Fruit fly (Drosophila melanogaster) whole organism, pupa: Measurements from ENCODE around the gene mtTFB2.
A peak's percentile ranks its signal among the peaks of the same experiment; 100 is the strongest.

Experiments
- CG15710 ChIP-seq: fragments of 200-800 bp; sonication (Bioruptor generic); optimal IDR thresholded peaks from 2 replicates; lab custom pipeline; 2018; ENCODE audit warnings: missing biosample characterization, mild to moderate bottlenecking, missing genetic modification characterization, moderate library complexity
- CG4496 ChIP-seq: fragments of 200-800 bp; sonication (Bioruptor generic); IDR thresholded peaks from 3 replicates; pipeline ENCODE4 v1.3.6; 2022; ENCODE audit warnings: missing biosample characterization, missing genetic modification characterization
- D1 ChIP-seq: fragments of 200-800 bp; sonication (Bioruptor generic); optimal IDR thresholded peaks from 2 replicates; lab custom pipeline; 2018; ENCODE audit warnings: missing biosample characterization, mild to moderate bottlenecking, missing genetic modification characterization, moderate library complexity
- Ets98B ChIP-seq: fragments of 200-800 bp; sonication (Bioruptor generic); IDR thresholded peaks from 2 replicates; pipeline ENCODE4 v1.3.6; 2022; ENCODE audit warnings: missing biosample characterization, missing genetic modification characterization
- Pif1A ChIP-seq: fragments of 200-800 bp; sonication (Bioruptor generic); optimal IDR thresholded peaks from 3 replicates; lab custom pipeline; 2016; ENCODE audit warnings: missing biosample characterization, missing genetic modification characterization

DNA sequence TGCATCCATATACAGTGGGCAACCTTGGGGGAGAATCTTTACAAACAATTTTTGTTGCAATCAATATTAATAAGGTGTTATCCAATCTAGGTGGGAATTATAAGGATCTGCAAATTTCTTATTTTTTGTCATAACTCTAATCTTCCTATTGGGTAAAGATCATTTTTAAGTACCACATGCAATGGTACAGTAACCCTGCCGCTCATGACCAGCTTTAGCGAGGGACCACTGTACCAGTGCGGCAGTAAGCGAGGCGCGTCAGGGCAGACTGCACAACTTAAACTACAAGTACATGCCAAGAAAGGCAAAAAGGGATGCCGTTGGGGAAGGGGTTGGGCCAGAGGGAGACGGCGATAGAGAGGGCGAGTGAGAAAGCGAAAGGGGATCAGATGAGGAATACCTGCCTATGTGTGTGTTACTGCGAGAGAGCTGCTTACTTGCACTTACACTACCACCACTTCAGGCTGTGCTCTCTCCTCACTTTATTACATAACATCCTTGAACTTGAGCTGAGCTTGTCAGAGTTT is 37.2 kb downstream of the mtTFB2 start:
- TF ChIP-seq CG4496 (GFP tag; lab: Robert Waterston, UW), result peak; percentile 83
- peak; percentile 81 for TF ChIP-seq D1 (tag; lab: Kevin White, UChicago)
- TF ChIP-seq CG15710 (tag; lab: Kevin White, UChicago), result peak; percentile 93
- peak; percentile 31; the same call in 1 of the 2 replicates for TF ChIP-seq Ets98B
- peak; percentile 79 for TF ChIP-seq Pif1A (GFP tag; lab: Kevin White, UChicago)
